Worm (Caenorhabditis elegans) whole organism, young adult: ENCODE measurements around the gene trm-1.
"Not testable (repeated sequence)": the region's sequence is repeated elsewhere in the genome, so short reads cannot be mapped to it uniquely, and the experiment has no call there.

Experiments used
- F10E7.11 ChIP-seq: sonication (generic microtip); optimal IDR thresholded peaks from 2 replicates; lab custom pipeline; 2017; ENCODE audit warnings: mild to moderate bottlenecking, missing genetic modification characterization, moderate library complexity, missing compliant biosample characterization
- F33H1.4 ChIP-seq: fragments of 200-800 bp; sonication (Bioruptor generic); IDR thresholded peaks from 2 replicates; pipeline ENCODE4 v1.3.6; 2022; ENCODE audit warnings: missing genetic modification reagents, missing genetic modification characterization, missing compliant biosample characterization
- F57C9.4 ChIP-seq: sonication (generic microtip); optimal IDR thresholded peaks from 2 replicates; lab custom pipeline; 2017; ENCODE audit warnings: mild to moderate bottlenecking, missing genetic modification characterization, missing compliant biosample characterization
- K11D2.4 ChIP-seq: fragments of 200-800 bp; sonication (Bioruptor generic); IDR thresholded peaks from 2 replicates; pipeline ENCODE4 v1.3.6; 2022; ENCODE audit warnings: missing genetic modification reagents, missing genetic modification characterization, missing compliant biosample characterization
- Y95B8A.8 ChIP-seq: fragments of 200-800 bp; sonication (Bioruptor generic); IDR thresholded peaks from 2 replicates; pipeline ENCODE4 v1.3.6; 2022; ENCODE audit warnings: missing genetic modification reagents, missing genetic modification characterization, missing compliant biosample characterization
- ZK185.1 ChIP-seq: sonication (generic microtip); optimal IDR thresholded peaks from 2 replicates; lab custom pipeline; 2016; ENCODE audit warnings: mild to moderate bottlenecking, missing genetic modification characterization, missing compliant biosample characterization; ENCODE audit not compliant: poor library complexity, severe bottlenecking
- attf-6 ChIP-seq: fragments of 200-800 bp; sonication (Bioruptor generic); IDR thresholded peaks from 2 replicates; pipeline ENCODE4 v1.3.6; 2022; ENCODE audit warnings: missing genetic modification reagents, missing genetic modification characterization, missing compliant biosample characterization
- ccch-3 ChIP-seq: fragments of 200-800 bp; sonication (Bioruptor generic); optimal IDR thresholded peaks from 2 replicates; lab custom pipeline; 2018; ENCODE audit warnings: mild to moderate bottlenecking, missing genetic modification characterization, missing compliant biosample characterization
- cebp-1 ChIP-seq, 2 experiments: fragments of 200-800 bp in 1 of 2; sonication (Bioruptor generic) in 1 of 2; sonication (generic microtip) in 1 of 2; IDR thresholded peaks in 1 of 2; optimal IDR thresholded peaks in 1 of 2; 2 replicates each; pipeline versions ENCODE4 v1.3.6 to Lab custom; 2017 to 2022; ENCODE audit warnings: missing compliant biosample characterization in 2 of 2, missing genetic modification characterization in 2 of 2, mild to moderate bottlenecking in 1 of 2, missing genetic modification reagents in 1 of 2, moderate library complexity in 1 of 2
- cebp-2 ChIP-seq: fragments of 200-800 bp; sonication (Bioruptor generic); IDR thresholded peaks from 2 replicates; pipeline ENCODE4 v1.3.6; 2022; ENCODE audit warnings: missing genetic modification characterization, missing compliant biosample characterization
- ceh-40 ChIP-seq: fragments of 200-800 bp; sonication (Bioruptor generic); IDR thresholded peaks from 2 replicates; pipeline ENCODE4 v1.3.6; 2022; ENCODE audit warnings: missing genetic modification characterization, missing compliant biosample characterization
- dox-1 ChIP-seq: fragments of 200-800 bp; sonication (Bioruptor generic); IDR thresholded peaks from 2 replicates; pipeline ENCODE4 v1.3.6; 2022; ENCODE audit warnings: missing genetic modification reagents, missing genetic modification characterization, missing compliant biosample characterization
- egl-44 ChIP-seq: fragments of 200-800 bp; sonication (Bioruptor generic); IDR thresholded peaks from 2 replicates; pipeline ENCODE4 v1.3.6; 2022; ENCODE audit warnings: missing genetic modification reagents, missing genetic modification characterization, missing compliant biosample characterization
- egrh-3 ChIP-seq: fragments of 200-800 bp; sonication (Bioruptor generic); IDR thresholded peaks from 2 replicates; pipeline ENCODE4 v1.3.6; 2022; ENCODE audit warnings: missing genetic modification reagents, missing genetic modification characterization, missing compliant biosample characterization
- him-1 ChIP-seq: sonication (generic microtip); optimal IDR thresholded peaks from 2 replicates; lab custom pipeline; 2016; ENCODE audit warnings: missing genotype, missing genetic modification reagents, missing genetic modification characterization, missing compliant biosample characterization
- hmg-1.2 ChIP-seq: fragments of 200-800 bp; sonication (Bioruptor generic); IDR thresholded peaks from 2 replicates; pipeline ENCODE4 v1.3.6; 2022; ENCODE audit warnings: missing genetic modification reagents, missing genetic modification characterization, missing compliant biosample characterization
- lag-1 ChIP-seq: fragments of 200-800 bp; sonication (Bioruptor generic); IDR thresholded peaks from 2 replicates; pipeline ENCODE4 v1.3.6; 2022; ENCODE audit warnings: missing genetic modification reagents, missing genetic modification characterization, missing compliant biosample characterization
- lin-54 ChIP-seq: fragments of 200-800 bp; sonication (Bioruptor generic); optimal IDR thresholded peaks from 2 replicates; lab custom pipeline; 2018; ENCODE audit warnings: mild to moderate bottlenecking, missing genetic modification characterization, missing compliant biosample characterization
- madf-10 ChIP-seq: sonication (generic microtip); optimal IDR thresholded peaks from 2 replicates; lab custom pipeline; 2016; ENCODE audit warnings: mild to moderate bottlenecking, missing genetic modification characterization, missing compliant biosample characterization
- mcd-1 ChIP-seq: fragments of 200-800 bp; sonication (Bioruptor generic); IDR thresholded peaks from 2 replicates; pipeline ENCODE4 v1.3.6; 2022; ENCODE audit warnings: missing genetic modification reagents, missing genetic modification characterization, missing compliant biosample characterization
- mxl-1 ChIP-seq: sonication (generic microtip); optimal IDR thresholded peaks from 2 replicates; lab custom pipeline; 2016; ENCODE audit warnings: missing genetic modification characterization, missing compliant biosample characterization
- nfyb-1 ChIP-seq: fragments of 200-800 bp; sonication (Bioruptor generic); IDR thresholded peaks from 2 replicates; pipeline ENCODE4 v1.3.6; 2022; ENCODE audit warnings: missing genetic modification reagents, missing genetic modification characterization, missing compliant biosample characterization
- nhr-27 ChIP-seq: fragments of 200-800 bp; sonication (Bioruptor generic); optimal IDR thresholded peaks from 2 replicates; lab custom pipeline; 2018; ENCODE audit warnings: mild to moderate bottlenecking, missing genetic modification characterization, moderate library complexity, missing compliant biosample characterization
- nhr-80 ChIP-seq: sonication (generic microtip); optimal IDR thresholded peaks from 2 replicates; lab custom pipeline; 2016; ENCODE audit warnings: missing genetic modification characterization, missing compliant biosample characterization
- repo-1 ChIP-seq: sonication (generic microtip); optimal IDR thresholded peaks from 2 replicates; lab custom pipeline; 2017; ENCODE audit warnings: mild to moderate bottlenecking, missing genetic modification characterization, missing compliant biosample characterization
- tbx-9 ChIP-seq: sonication (generic microtip); optimal IDR thresholded peaks from 2 replicates; lab custom pipeline; 2016; ENCODE audit warnings: borderline replicate concordance, missing genetic modification characterization, inconsistent platforms, missing compliant biosample characterization
- unc-130 ChIP-seq: sonication (generic microtip); optimal IDR thresholded peaks from 2 replicates; lab custom pipeline; 2016; ENCODE audit warnings: missing genetic modification reagents, missing genetic modification characterization, missing compliant biosample characterization
- unc-62 ChIP-seq: fragments of 150-350 bp; optimal IDR thresholded peaks from 2 replicates; lab custom pipeline; 2014; ENCODE audit warnings: missing biosample characterization, missing genetic modification reagents, missing genetic modification characterization
- ztf-18 ChIP-seq: sonication (generic microtip); optimal IDR thresholded peaks from 2 replicates; lab custom pipeline; 2016; ENCODE audit warnings: missing genotype, mild to moderate bottlenecking, missing genetic modification characterization, missing compliant biosample characterization
- ztf-6 ChIP-seq: fragments of 200-800 bp; sonication (Bioruptor generic); IDR thresholded peaks from 2 replicates; pipeline ENCODE4 v1.3.6; 2022; ENCODE audit warnings: missing genetic modification reagents, missing genetic modification characterization, missing compliant biosample characterization

The trm-1 gene

ce11 chrV:14215106-14215505 lies 29.7 kb upstream of the trm-1 start, which contains the start of gene T16A9.5:
TSS of gene T16A9.5 (minus strand) at chrV:14215206.
- TF ChIP-seq madf-10 (tag; lab: Kevin White, UChicago): no peak
- TF ChIP-seq nfyb-1 (GFP tag; lab: Robert Waterston, UW): no peak
- TF ChIP-seq F10E7.11 (tag; lab: Kevin White, UChicago): no peak
- TF ChIP-seq ceh-40 (GFP tag; lab: Robert Waterston, UW): no peak
- no peak for TF ChIP-seq cebp-1 (GFP tag; IDR thresholded peaks at IDR 0.05; lab: Robert Waterston, UW)
- TF ChIP-seq cebp-1 (tag; optimal IDR thresholded peaks at IDR 0.05; lab: Kevin White, UChicago): no peak
- TF ChIP-seq hmg-1.2 (GFP tag; lab: Robert Waterston, UW): no peak

ce11 chrV:14212813-14213212 lies 27.4 kb upstream of the trm-1 start:
- 0 out of 2 replicates have a peak, but pooled peaks have one; percentile 43 for TF ChIP-seq egl-44 (GFP tag; lab: Robert Waterston, UW)
- TF ChIP-seq K11D2.4 (GFP tag; lab: Robert Waterston, UW): no peak
- TF ChIP-seq nhr-80 (tag; lab: Kevin White, UChicago): peak; percentile 50
- TF ChIP-seq, all 124 proteins: peak for 2

ce11 chrV:14210743-14211142 lies 25.3 kb upstream of the trm-1 start, which contains the start of gene str-230:
TSS of gene str-230 (minus strand) at chrV:14210843.
- TF ChIP-seq F57C9.4 (no peak), nhr-27 (tag; lab: Kevin White, UChicago) (no peak), unc-62 (no peak), repo-1 (tag; lab: Kevin White, UChicago) (no peak), lin-54 (no peak), ZK185.1 (tag; lab: Kevin White, UChicago) (no peak), lag-1 (no peak), Y95B8A.8 (GFP tag; lab: Robert Waterston, UW) (no peak), ztf-6 (no peak), him-1 (no peak), attf-6 (GFP tag; lab: Robert Waterston, UW) (no peak), ztf-18 (tag; lab: Kevin White, UChicago) (no peak), ccch-3 (no peak), unc-130 (GFP tag; lab: Kevin White, UChicago) (no peak)
- TF ChIP-seq, all 124 proteins: peak for 0

- TF ChIP-seq tbx-9 (tag; lab: Kevin White, UChicago); cebp-2 (GFP tag; lab: Robert Waterston, UW); mxl-1 (tag; lab: Kevin White, UChicago): not testable (repeated sequence)
- TF ChIP-seq, all 124 proteins: peak for 0; not testable (repeated sequence) for 124
Observed at ce11 chrV:14205214-14205613, 19.8 kb upstream of the trm-1 start, which contains the start of gene T16A9.3. TSS of gene T16A9.3 (plus strand) at chrV:14205514.

ce11 chrV:14203809-14204208 lies 18.4 kb upstream of the trm-1 start:
- TF ChIP-seq ztf-18 (tag; lab: Kevin White, UChicago) (peak; percentile 7), mcd-1 (GFP tag; lab: Robert Waterston, UW) (peak; percentile 73), dox-1 (peak; percentile 67), F33H1.4 (GFP tag; lab: Robert Waterston, UW) (0 out of 2 replicates have a peak, but pooled peaks have one; percentile 12), hmg-1.2 (GFP tag; lab: Robert Waterston, UW) (0 out of 2 replicates have a peak, but pooled peaks have one; percentile 7), egrh-3 (GFP tag; lab: Robert Waterston, UW) (peak; percentile 71)
- TF ChIP-seq, all 124 proteins: peak for 6; not testable (repeated sequence) for 118
